Worm (Caenorhabditis elegans): ENCODE data around the gene EEED8.12.

Gene EEED8.12

ce11 chrII:5359252-5359651 is 49.6 kb downstream of the EEED8.12 start, which contains the start of gene sec-6:
TSS of gene sec-6 (plus strand) at chrII:5359552.
- TF ChIP-seq unc-3 (GFP tag; conservative IDR thresholded peaks at IDR 0.05) = no peak
- TF ChIP-seq unc-3 (tag; optimal IDR thresholded peaks at IDR 0.05) = no peak
- TF ChIP-seq nhr-11 (tag; optimal IDR thresholded peaks at IDR 0.05) = no peak
- no peak for TF ChIP-seq C08G9.2 (tag; optimal IDR thresholded peaks at IDR 0.05)
- TF ChIP-seq ceh-18 (tag; optimal IDR thresholded peaks at IDR 0.05) = no peak
- TF ChIP-seq ama-1 (optimal IDR thresholded peaks at IDR 0.05) = no peak
- TF ChIP-seq pat-9 (tag; optimal IDR thresholded peaks at IDR 0.05) = no peak
- TF ChIP-seq ref-2 (tag; optimal IDR thresholded peaks at IDR 0.05) = no peak
- no peak for TF ChIP-seq zip-5 (tag; optimal IDR thresholded peaks at IDR 0.05)
- TF ChIP-seq sox-2 (GFP tag; IDR thresholded peaks at IDR 0.05) = no peak
- no peak for TF ChIP-seq hlh-13 (GFP tag; optimal IDR thresholded peaks at IDR 0.05)

Data from whole organism, late embryonic.